Worm (Caenorhabditis elegans): Measurements from ENCODE around the gene nrde-3.

ce11 chrX:399535-399934 lies 27.5 kb downstream of the nrde-3 start:
- TF ChIP-seq grh-1 (GFP tag; IDR thresholded peaks at IDR 0.05) (no peak), rnt-1 (tag; optimal IDR thresholded peaks at IDR 0.05) (no peak)
